Worm (Caenorhabditis elegans) whole organism, L2 larva: ENCODE measurements around the gene pes-5.

ENCODE experiments used
- C34F6.9 ChIP-seq: fragments of 150-350 bp; optimal IDR thresholded peaks from 2 replicates; lab custom pipeline; 2014; ENCODE audit warnings: missing biosample characterization, missing genetic modification characterization
- F13H6.1 ChIP-seq: sonication (generic microtip); optimal IDR thresholded peaks from 2 replicates; lab custom pipeline; 2016; ENCODE audit warnings: missing genetic modification characterization, missing compliant biosample characterization
- ZK546.5 ChIP-seq: sonication (generic microtip); optimal IDR thresholded peaks from 2 replicates; lab custom pipeline; 2017; ENCODE audit warnings: missing biosample characterization, missing genetic modification characterization
- aly-2 ChIP-seq: fragments of 150-350 bp; optimal IDR thresholded peaks from 2 replicates; lab custom pipeline; 2014; ENCODE audit warnings: missing biosample characterization, missing genetic modification characterization
- ama-1 ChIP-seq: fragments of 150-350 bp; optimal IDR thresholded peaks from 2 replicates; lab custom pipeline; 2018; ENCODE audit warnings: inconsistent platforms
- blmp-1 ChIP-seq: sonication (generic microtip); optimal IDR thresholded peaks from 2 replicates; lab custom pipeline; 2017; ENCODE audit warnings: missing genetic modification characterization, mild to moderate bottlenecking, missing compliant biosample characterization, antibody characterized with exemption, moderate library complexity; ENCODE audit not compliant: insufficient read depth
- crh-2 ChIP-seq: sonication (generic microtip); optimal IDR thresholded peaks from 2 replicates; lab custom pipeline; 2017; ENCODE audit warnings: missing biosample characterization, missing genetic modification characterization
- elt-3 ChIP-seq: sonication (generic microtip); optimal IDR thresholded peaks from 2 replicates; lab custom pipeline; 2017; ENCODE audit warnings: missing biosample characterization, missing genetic modification characterization
- fos-1 ChIP-seq: fragments of 150-350 bp; optimal IDR thresholded peaks from 2 replicates; lab custom pipeline; 2014; ENCODE audit warnings: missing biosample characterization, missing genetic modification characterization
- lin-11 ChIP-seq: fragments of 150-350 bp; sonication (generic microtip); optimal IDR thresholded peaks from 2 replicates; lab custom pipeline; 2014; ENCODE audit warnings: missing biosample characterization, missing genetic modification characterization, inconsistent platforms, mixed read lengths
- lin-13 ChIP-seq: fragments of 150-350 bp; optimal IDR thresholded peaks from 2 replicates; lab custom pipeline; 2014; ENCODE audit warnings: missing biosample characterization, missing genetic modification reagents, missing genetic modification characterization
- lin-39 ChIP-seq: fragments of 150-350 bp; optimal IDR thresholded peaks from 2 replicates; lab custom pipeline; 2014; ENCODE audit warnings: missing biosample characterization, missing genetic modification reagents, missing genetic modification characterization
- lsy-2 ChIP-seq, 2 experiments: fragments of 150-350 bp in 1 of 2; sonication (generic microtip) in 1 of 2; optimal IDR thresholded peaks; 2 replicates each; lab custom pipeline; 2014 to 2017; ENCODE audit warnings: missing biosample characterization in 2 of 2, missing genetic modification characterization in 2 of 2
- mab-5 ChIP-seq: fragments of 150-350 bp; optimal IDR thresholded peaks from 2 replicates; lab custom pipeline; 2014; ENCODE audit warnings: missing biosample characterization, missing genetic modification characterization
- mbf-1 ChIP-seq: sonication (generic microtip); optimal IDR thresholded peaks from 2 replicates; lab custom pipeline; 2017; ENCODE audit warnings: missing biosample characterization, missing genetic modification characterization
- mdl-1 ChIP-seq, 2 experiments: fragments of 150-350 bp in 1 of 2; sonication (generic microtip) in 1 of 2; optimal IDR thresholded peaks; 2 replicates each; lab custom pipeline; 2017; ENCODE audit warnings: missing biosample characterization in 2 of 2, missing genetic modification characterization in 2 of 2
- nhr-12 ChIP-seq: fragments of 150-350 bp; optimal IDR thresholded peaks from 2 replicates; lab custom pipeline; 2014; ENCODE audit warnings: missing biosample characterization, missing genetic modification characterization
- nhr-129 ChIP-seq: fragments of 150-350 bp; optimal IDR thresholded peaks from 2 replicates; lab custom pipeline; 2014; ENCODE audit warnings: missing biosample characterization, missing genetic modification characterization
- nhr-21 ChIP-seq: fragments of 150-350 bp; optimal IDR thresholded peaks from 2 replicates; lab custom pipeline; 2014; ENCODE audit warnings: missing biosample characterization, missing genetic modification characterization
- nhr-25 ChIP-seq: fragments of 150-350 bp; sonication (generic microtip); optimal IDR thresholded peaks from 3 replicates; lab custom pipeline; 2014; ENCODE audit warnings: missing biosample characterization, missing genetic modification characterization
- nhr-6 ChIP-seq: fragments of 150-350 bp; optimal IDR thresholded peaks from 2 replicates; lab custom pipeline; 2014; ENCODE audit warnings: missing biosample characterization, missing genetic modification characterization
- nhr-77 ChIP-seq: fragments of 150-350 bp; optimal IDR thresholded peaks from 2 replicates; lab custom pipeline; 2014; ENCODE audit warnings: missing biosample characterization, missing genetic modification characterization
- peb-1 ChIP-seq: fragments of 150-350 bp; optimal IDR thresholded peaks from 2 replicates; lab custom pipeline; 2014; ENCODE audit warnings: missing biosample characterization, missing genetic modification characterization
- sem-4 ChIP-seq: fragments of 150-350 bp; optimal IDR thresholded peaks from 2 replicates; lab custom pipeline; 2014; ENCODE audit warnings: missing biosample characterization, missing genetic modification reagents, missing genetic modification characterization
- skn-1 ChIP-seq: sonication (generic microtip); optimal IDR thresholded peaks from 2 replicates; lab custom pipeline; 2017; ENCODE audit warnings: missing biosample characterization, missing genetic modification characterization
- sma-3 ChIP-seq: sonication (generic microtip); optimal IDR thresholded peaks from 2 replicates; lab custom pipeline; 2016; ENCODE audit warnings: missing genetic modification reagents, missing genetic modification characterization, missing compliant biosample characterization
- sma-9 ChIP-seq, 2 experiments: fragments of 150-350 bp in 1 of 2; sonication (generic microtip) in 1 of 2; optimal IDR thresholded peaks; 2 replicates each; lab custom pipeline; 2014 to 2016; ENCODE audit warnings: missing genetic modification characterization in 2 of 2, mild to moderate bottlenecking in 1 of 2, missing biosample characterization in 1 of 2, missing compliant biosample characterization in 1 of 2, missing genetic modification reagents in 1 of 2, moderate library complexity in 1 of 2
- snpc-4 ChIP-seq: fragments of 150-350 bp; optimal IDR thresholded peaks from 2 replicates; lab custom pipeline; 2014; ENCODE audit warnings: missing biosample characterization, missing genetic modification characterization
- unc-39 ChIP-seq: fragments of 150-350 bp; optimal IDR thresholded peaks from 2 replicates; lab custom pipeline; 2014; ENCODE audit warnings: missing biosample characterization, missing genetic modification characterization
- unc-55 ChIP-seq: fragments of 150-350 bp; sonication (generic microtip); optimal IDR thresholded peaks from 3 replicates; lab custom pipeline; 2014; ENCODE audit warnings: missing biosample characterization, missing genetic modification reagents, missing genetic modification characterization
- zag-1 ChIP-seq: fragments of 150-350 bp; optimal IDR thresholded peaks from 2 replicates; lab custom pipeline; 2014; ENCODE audit warnings: missing biosample characterization, missing genetic modification characterization
- ztf-1 ChIP-seq: fragments of 200-800 bp; sonication (Bioruptor generic); conservative IDR thresholded peaks from 2 replicates; pipeline ENCODE4 v1.3.6; 2022; ENCODE audit warnings: missing genetic modification characterization, missing compliant biosample characterization
- ztf-11 ChIP-seq: sonication (generic microtip); optimal IDR thresholded peaks from 2 replicates; lab custom pipeline; 2017; ENCODE audit warnings: missing biosample characterization, missing genetic modification characterization
- ztf-4 ChIP-seq: fragments of 150-350 bp; optimal IDR thresholded peaks from 2 replicates; lab custom pipeline; 2014; ENCODE audit warnings: missing biosample characterization, missing genetic modification characterization

The pes-5 gene

DNA sequence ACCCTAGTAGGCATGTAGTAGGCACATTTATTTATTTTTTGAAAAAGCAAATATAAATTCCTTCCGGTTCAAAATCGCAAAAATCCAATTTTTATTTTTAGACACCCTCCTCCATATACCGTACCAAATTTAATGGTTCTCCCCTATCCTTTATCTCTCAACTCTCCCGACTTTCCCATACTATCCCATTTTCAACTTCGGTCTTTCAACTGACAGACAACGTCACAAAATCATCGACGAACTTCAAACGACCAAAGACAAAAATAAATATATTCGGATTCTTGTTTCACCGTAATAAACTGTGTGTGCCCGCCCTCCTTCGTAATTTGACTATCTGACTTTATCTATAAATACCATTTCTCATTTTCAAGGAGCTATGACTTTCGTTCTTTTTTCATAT, 5.4 kb upstream of the pes-5 start, which contains the start of gene T27D12.6:
Gene T27D12.6 (plus strand): TSS at position 301 of the 400 bp plus-strand sequence.
- TF ChIP-seq blmp-1: no peak

DNA sequence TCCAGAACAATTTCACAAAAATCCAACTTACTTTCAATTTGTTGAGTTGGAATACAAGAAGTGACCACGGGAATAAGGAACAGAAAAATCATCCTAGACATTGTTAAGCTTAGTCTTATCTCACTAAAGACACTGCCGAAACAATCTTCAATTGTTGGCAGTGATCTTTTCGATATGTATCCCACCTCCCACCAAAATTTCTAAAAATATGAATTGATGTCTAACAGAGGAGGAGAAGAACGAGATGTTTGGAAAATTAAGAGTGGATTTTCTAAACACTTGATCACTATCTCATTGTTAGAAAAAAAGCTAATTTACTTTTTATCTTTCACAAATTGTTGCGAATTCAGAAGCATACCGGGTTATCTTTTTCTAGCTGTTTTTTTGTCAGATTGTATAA, 2.7 kb upstream of the pes-5 start, which contains the start of gene clec-144:
Gene clec-144 (minus strand): TSS at position 101 of the 400 bp plus-strand sequence.
- no peak for TF ChIP-seq skn-1 (tag; lab: Kevin White, UChicago)
- no peak for TF ChIP-seq ztf-4
- TF ChIP-seq elt-3 (tag; lab: Kevin White, UChicago): no peak
- TF ChIP-seq unc-39: no peak

DNA sequence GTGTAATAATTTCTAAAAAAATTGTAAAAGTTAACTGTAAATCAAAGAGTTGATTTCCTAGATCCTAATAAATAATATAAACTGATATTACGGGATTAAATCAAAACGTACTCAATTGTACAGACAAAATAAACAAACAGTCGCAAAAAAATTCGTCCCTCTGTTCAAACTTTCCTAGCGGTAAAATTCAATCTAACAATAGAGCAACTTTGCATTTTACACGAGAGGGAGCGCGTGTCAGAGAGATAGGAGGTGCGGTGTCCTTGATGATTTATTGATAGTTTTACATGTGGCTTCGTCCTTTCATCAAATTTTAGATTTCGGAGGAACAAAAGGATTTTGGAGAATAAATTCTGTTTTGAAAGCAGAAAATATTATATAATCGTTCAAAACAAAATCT, 781 bp upstream of the pes-5 start:
- TF ChIP-seq ztf-4: no peak
- peak; percentile 0 for TF ChIP-seq sma-9 (GFP tag; optimal IDR thresholded peaks at IDR 0.05; lab: Kevin White, UChicago)
- no peak for TF ChIP-seq sma-9 (tag; optimal IDR thresholded peaks at IDR 0.05; lab: Kevin White, UChicago)
- TF ChIP-seq zag-1: no peak
- TF ChIP-seq lin-39: no peak
- peak in 1 of 2 experiments; percentile 54 for TF ChIP-seq lsy-2 (tag; optimal IDR thresholded peaks at IDR 0.05; lab: Kevin White, UChicago)
- no peak for TF ChIP-seq nhr-77 (tag; lab: Kevin White, UChicago)
- TF ChIP-seq ZK546.5 (tag; lab: Kevin White, UChicago): no peak
- TF ChIP-seq mbf-1: no peak
- peak; percentile 47 for TF ChIP-seq crh-2
- no peak for TF ChIP-seq blmp-1
- no peak for TF ChIP-seq ztf-1 (GFP tag; lab: Robert Waterston, UW)
- TF ChIP-seq nhr-129 (tag; lab: Kevin White, UChicago): peak; percentile 54
- TF ChIP-seq fos-1: peak; percentile 29
- TF ChIP-seq sem-4: no peak
- peak; percentile 13 for TF ChIP-seq nhr-25 (tag; lab: Kevin White, UChicago)
- TF ChIP-seq snpc-4 (tag; lab: Kevin White, UChicago): no peak
- TF ChIP-seq nhr-6 (tag; lab: Kevin White, UChicago): no peak
- TF ChIP-seq nhr-12 (tag; lab: Kevin White, UChicago): no peak
- no peak for TF ChIP-seq peb-1 (tag; lab: Kevin White, UChicago)
- TF ChIP-seq unc-55: no peak
- TF ChIP-seq F13H6.1: no peak
- no peak for TF ChIP-seq mab-5 (tag; lab: Kevin White, UChicago)

DNA sequence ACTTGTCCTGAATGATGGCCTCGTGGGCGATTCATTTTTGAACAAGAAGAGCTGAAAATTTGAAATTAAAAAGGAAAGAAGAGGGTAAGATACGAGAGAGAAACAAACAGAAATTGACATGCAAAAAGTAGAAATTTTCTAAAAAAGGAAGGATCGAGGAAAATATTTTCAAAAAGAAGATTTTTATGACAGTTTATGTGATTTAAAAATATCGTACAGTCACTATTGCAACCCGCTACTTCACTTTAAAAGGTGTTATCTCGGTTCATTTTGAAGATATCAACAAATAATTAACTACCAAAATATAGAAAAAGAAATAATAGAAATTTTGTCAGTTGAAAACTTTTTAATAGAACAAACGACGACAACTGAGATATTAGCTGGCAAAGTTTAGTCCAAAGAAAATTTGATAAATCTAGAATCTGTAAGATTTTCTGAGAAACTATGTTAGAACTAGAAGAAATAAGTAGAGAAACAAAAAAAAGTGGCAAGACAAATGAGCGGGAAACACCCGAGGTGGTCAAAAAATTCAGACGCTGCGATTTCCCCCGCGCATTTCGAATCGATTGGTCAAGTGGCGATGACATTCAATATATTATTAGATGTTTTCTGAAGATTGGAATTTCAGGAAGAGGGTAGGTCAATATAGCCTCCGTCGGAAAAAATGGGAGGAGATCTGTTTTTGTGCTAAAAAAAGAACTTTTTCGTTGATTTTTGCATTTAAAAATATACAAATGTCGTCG, 6.1 kb downstream of the pes-5 start, which contains the start of gene Y6D1A.1:
Gene Y6D1A.1 (minus strand): TSS at position 51 of the 743 bp plus-strand sequence.
- no peak for TF ChIP-seq lin-39

DNA sequence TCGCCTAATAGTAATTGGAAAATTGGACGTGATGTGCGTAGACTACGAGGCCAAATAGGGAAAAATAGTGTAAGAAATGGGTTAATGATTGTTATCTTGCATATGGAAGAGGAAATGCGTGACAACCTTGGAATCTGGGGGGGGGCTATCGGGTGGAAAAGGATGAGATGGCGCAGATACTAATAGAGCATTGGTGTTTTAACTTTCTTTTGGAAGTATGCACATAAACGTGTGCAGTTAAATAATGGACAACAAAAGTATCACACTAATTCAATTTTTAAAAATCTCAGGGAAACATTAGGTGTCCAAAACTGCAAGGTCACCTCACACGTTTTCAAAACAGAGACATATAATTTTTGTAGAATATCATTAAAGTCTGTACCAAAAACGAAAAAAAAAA, 10.0 kb downstream of the pes-5 start, which contains the start of gene Y6D1A.2:
Gene Y6D1A.2 (minus strand): TSS at position 101 of the 400 bp plus-strand sequence.
- TF ChIP-seq mdl-1 (tag; optimal IDR thresholded peaks at IDR 0.05; lab: Kevin White, UChicago) (no peak), lin-13 (GFP tag; lab: Kevin White, UChicago) (no peak), C34F6.9 (tag; lab: Kevin White, UChicago) (no peak), lin-39 (no peak), ztf-4 (no peak), mbf-1 (no peak), ztf-1 (GFP tag; lab: Robert Waterston, UW) (no peak), nhr-21 (tag; lab: Kevin White, UChicago) (no peak), unc-55 (no peak), lin-11 (tag; lab: Kevin White, UChicago) (no peak), aly-2 (tag; lab: Kevin White, UChicago) (no peak), fos-1 (no peak), nhr-12 (tag; lab: Kevin White, UChicago) (no peak)

DNA sequence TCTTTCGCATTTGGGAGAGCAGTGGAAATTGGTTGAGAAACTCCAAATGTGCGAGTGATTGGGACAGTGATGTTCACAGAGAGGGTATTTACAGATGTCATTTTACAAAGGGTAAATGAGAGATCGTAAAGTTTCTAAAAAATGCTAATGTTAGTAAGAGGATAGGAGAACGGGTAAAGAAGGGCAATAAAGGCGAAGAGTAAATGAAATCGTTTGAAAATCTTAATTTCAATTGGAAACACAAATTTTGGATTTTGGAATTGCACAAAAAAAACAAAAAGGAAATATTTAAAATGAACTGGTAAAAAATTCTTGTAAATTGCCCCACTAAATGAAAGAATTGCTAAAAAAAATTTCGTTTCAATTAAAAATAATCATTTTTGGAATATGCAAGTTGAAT, 13.3 kb downstream of the pes-5 start, which contains the start of gene pap-3:
Gene pap-3 (minus strand): TSS at position 101 of the 400 bp plus-strand sequence.
- TF ChIP-seq blmp-1: no peak
- no peak for TF ChIP-seq skn-1 (tag; lab: Kevin White, UChicago)
- no peak for TF ChIP-seq sem-4
- TF ChIP-seq ztf-4: no peak
- TF ChIP-seq ama-1 (lab: Kevin White, UChicago): no peak
- no peak for TF ChIP-seq mdl-1 (tag; optimal IDR thresholded peaks at IDR 0.05; lab: Kevin White, UChicago)
- no peak for TF ChIP-seq F13H6.1
- TF ChIP-seq ztf-11 (tag; lab: Kevin White, UChicago): no peak
- TF ChIP-seq ztf-1 (GFP tag; lab: Robert Waterston, UW): no peak
- TF ChIP-seq ZK546.5 (tag; lab: Kevin White, UChicago): no peak
- TF ChIP-seq sma-3: no peak
